Worm (Caenorhabditis elegans) whole organism, L4/young adult: ENCODE results near the gene syx-2.

Experiments
- W03F9.2 ChIP-seq: fragments of 150-350 bp; optimal IDR thresholded peaks from 2 replicates; lab custom pipeline; 2014; ENCODE audit warnings: missing biosample characterization, missing genetic modification characterization
- him-1 ChIP-seq: sonication (generic microtip); optimal IDR thresholded peaks from 2 replicates; lab custom pipeline; 2016; ENCODE audit warnings: missing genotype, missing genetic modification reagents, missing genetic modification characterization, missing compliant biosample characterization

ce11 chrX:14002739-14003138 lies 42.8 kb downstream of the syx-2 start:
- TF ChIP-seq W03F9.2 (no peak), him-1 (tag; lab: Kevin White, UChicago) (no peak)
